Fruit fly (Drosophila melanogaster): ENCODE results near the gene CG14422.
A peak's percentile ranks its signal among the peaks of the same experiment; 100 is the strongest.

CG14422 gene

DNA sequence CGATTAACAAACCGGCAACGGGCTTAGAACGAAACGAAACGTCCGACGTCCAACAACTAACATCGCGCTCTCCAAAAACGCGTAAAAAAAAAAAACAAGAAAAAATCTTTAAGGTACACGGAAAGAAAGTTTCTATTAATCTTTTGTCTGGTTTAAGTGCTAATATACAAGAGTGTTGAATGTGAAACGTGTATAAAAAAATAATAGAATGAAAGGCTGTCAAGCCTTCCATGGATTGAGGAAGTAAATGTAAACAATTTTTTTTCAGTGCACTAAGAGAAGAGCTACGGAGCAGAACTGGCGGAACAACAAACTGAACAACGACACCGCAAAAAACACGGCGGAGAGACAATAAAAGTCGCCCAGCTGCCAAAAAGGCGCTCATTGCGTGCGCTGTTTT, 23.4 kb upstream of the CG14422 start, which contains the start of gene CG3588 (continued):
- TF ChIP-seq Meics (GFP tag; optimal IDR thresholded peaks at IDR 0.05) (peak; percentile 81), sc (optimal IDR thresholded peaks at IDR 0.05) (no peak), sc (GFP tag; optimal IDR thresholded peaks at IDR 0.05) (no peak), gro (GFP tag; optimal IDR thresholded peaks at IDR 0.05) (peak; percentile 93), abd-A (tag; optimal IDR thresholded peaks at IDR 0.05) (peak; percentile 31), CTCF (GFP tag; optimal IDR thresholded peaks at IDR 0.05) (no peak), CG18011 (GFP tag; optimal IDR thresholded peaks at IDR 0.05) (peak; percentile 46), CG7271 (tag; optimal IDR thresholded peaks at IDR 0.05) (no peak), lmd (GFP tag; IDR thresholded peaks at IDR 0.05) (peak; percentile 85), CG8765 (GFP tag; IDR thresholded peaks at IDR 0.05) (peak; percentile 45; the same call in 1 of the 2 replicates), hbn (GFP tag; IDR thresholded peaks at IDR 0.05; ENCODE audit: partially characterized antibody) (no peak), trem (tag; optimal IDR thresholded peaks at IDR 0.05) (peak; percentile 1), CG4730 (GFP tag; IDR thresholded peaks at IDR 0.05) (peak; percentile 69), sr (GFP tag; IDR thresholded peaks at IDR 0.05) (0 out of 3 replicates have a peak, but pooled peaks have one; percentile 14), nmo (GFP tag; optimal IDR thresholded peaks at IDR 0.05) (peak; percentile 61), nerfin-1 (tag; optimal IDR thresholded peaks at IDR 0.05) (no peak), CG12391 (tag; optimal IDR thresholded peaks at IDR 0.05) (peak; percentile 58), zf30C (GFP tag; optimal IDR thresholded peaks at IDR 0.05) (no peak), CG6272 (GFP tag; IDR thresholded peaks at IDR 0.05) (0 out of 2 replicates have a peak, but pooled peaks have one; percentile 15), CG18764 (GFP tag; optimal IDR thresholded peaks at IDR 0.05) (peak; percentile 18), vvl (GFP tag; IDR thresholded peaks at IDR 0.05) (peak; percentile 73; the same call in 1 of the 2 replicates), CG43689 (GFP tag; IDR thresholded peaks at IDR 0.05) (no peak), CG11560 (tag; IDR thresholded peaks at IDR 0.05) (peak; percentile 57; the same call in 1 of the 3 replicates), CG9932 (GFP tag; IDR thresholded peaks at IDR 0.05) (peak; percentile 94), dm (GFP tag; optimal IDR thresholded peaks at IDR 0.05) (peak; percentile 43), CG12155 (GFP tag; optimal IDR thresholded peaks at IDR 0.05) (peak; percentile 70), CG5953 (GFP tag; IDR thresholded peaks at IDR 0.05) (0 out of 2 replicates have a peak, but pooled peaks have one; percentile 31), CG6254 (GFP tag; optimal IDR thresholded peaks at IDR 0.05) (no peak), salm (tag; optimal IDR thresholded peaks at IDR 0.05) (peak; percentile 6), onecut (GFP tag; IDR thresholded peaks at IDR 0.05) (peak; percentile 56; the same call in 1 of the 2 replicates), stwl (tag; optimal IDR thresholded peaks at IDR 0.05) (no peak), Elba2 (GFP tag; optimal IDR thresholded peaks at IDR 0.05) (no peak), repo (GFP tag; optimal IDR thresholded peaks at IDR 0.05) (peak; percentile 39), Dfd (GFP tag; optimal IDR thresholded peaks at IDR 0.05) (no peak), CG4820 (GFP tag; optimal IDR thresholded peaks at IDR 0.05) (peak; percentile 33), scrt (GFP tag; optimal IDR thresholded peaks at IDR 0.05) (peak; percentile 62), phol (tag; optimal IDR thresholded peaks at IDR 0.05) (peak; percentile 51), ham (GFP tag; IDR thresholded peaks at IDR 0.05) (no peak), lola (GFP tag; optimal IDR thresholded peaks at IDR 0.05) (no peak), slbo (GFP tag; IDR thresholded peaks at IDR 0.05) (peak; percentile 89), Hr51 (GFP tag; optimal IDR thresholded peaks at IDR 0.05) (peak; percentile 40 to 64), CG18599 (GFP tag; optimal IDR thresholded peaks at IDR 0.05) (peak; percentile 78), btn (GFP tag; optimal IDR thresholded peaks at IDR 0.05) (peak; percentile 31), Atf-2 (GFP tag; optimal IDR thresholded peaks at IDR 0.05) (peak; percentile 61), Lpt (GFP tag; optimal IDR thresholded peaks at IDR 0.05) (no peak), CG14441 (GFP tag; IDR thresholded peaks at IDR 0.05) (peak; percentile 84), CG3995 (GFP tag; optimal IDR thresholded peaks at IDR 0.05) (peak; percentile 5), CG7372 (GFP tag; IDR thresholded peaks at IDR 0.05) (peak; percentile 82), unc-4 (GFP tag; IDR thresholded peaks at IDR 0.05; ENCODE audit: partially characterized antibody) (no peak), Sox100B (GFP tag; optimal IDR thresholded peaks at IDR 0.05) (peak; percentile 44), CG42726 (GFP tag; IDR thresholded peaks at IDR 0.05; ENCODE audit: partially characterized antibody) (no peak)

All from whole organism, embryonic.